Worm (Caenorhabditis elegans): Measurements from ENCODE around the gene C03B1.7.
A peak's percentile ranks its signal among the peaks of the same experiment; 100 is the strongest.

Gene C03B1.7

ce11 chrX:6299641-6300240, 41.9 kb upstream of the C03B1.7 start, which contains the start of gene cest-16:
Gene cest-16 (plus strand): TSS chrX:6299942.
- peak; percentile 54 for TF ChIP-seq unc-55 (GFP tag; optimal IDR thresholded peaks at IDR 0.05)
- TF ChIP-seq pax-1 (tag; optimal IDR thresholded peaks at IDR 0.05) = no peak
- TF ChIP-seq dmd-4 (tag; optimal IDR thresholded peaks at IDR 0.05; ENCODE audit: borderline replicate concordance) = no peak
- no peak for TF ChIP-seq ceh-6 (GFP tag; optimal IDR thresholded peaks at IDR 0.05)

DNA sequence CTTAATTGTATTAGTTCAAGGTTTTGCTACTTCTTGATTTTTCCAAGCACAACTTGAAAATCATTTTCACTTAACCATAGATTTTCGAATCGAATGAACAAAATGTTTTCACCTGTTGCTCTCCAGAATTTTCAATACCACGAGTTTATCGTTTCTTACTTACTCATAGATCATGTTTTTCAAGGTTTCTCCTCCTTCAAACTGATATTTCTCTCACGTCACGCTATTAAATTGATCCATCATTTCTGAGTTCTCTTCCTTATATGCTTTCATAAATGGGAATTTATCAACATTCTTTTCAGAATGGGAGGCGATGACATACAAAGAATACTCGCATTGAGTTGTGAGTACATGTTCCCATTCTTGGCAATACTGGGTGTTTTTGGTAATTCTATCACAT, 30.2 kb upstream of the C03B1.7 start, which contains the start of gene npr-38:
TSS of gene npr-38 (plus strand) at position 301 of the 400 bp plus-strand sequence.
- TF ChIP-seq T23F11.4 (GFP tag; optimal IDR thresholded peaks at IDR 0.05) = no peak
- no peak for TF ChIP-seq hlh-15 (tag; optimal IDR thresholded peaks at IDR 0.05)
- no peak for TF ChIP-seq gmeb-2 (tag; optimal IDR thresholded peaks at IDR 0.05)
- no peak for TF ChIP-seq ceh-14 (tag; optimal IDR thresholded peaks at IDR 0.05)
- no peak for TF ChIP-seq syd-9 (tag; optimal IDR thresholded peaks at IDR 0.05)
- TF ChIP-seq mec-3 (tag; optimal IDR thresholded peaks at IDR 0.05; ENCODE audit: borderline replicate concordance) = no peak
- TF ChIP-seq zip-5 (tag; optimal IDR thresholded peaks at IDR 0.05) = no peak
- TF ChIP-seq lin-11 (tag; optimal IDR thresholded peaks at IDR 0.05) = no peak
- no peak for TF ChIP-seq C38D4.7 (GFP tag; optimal IDR thresholded peaks at IDR 0.05)
- no peak for TF ChIP-seq ceh-31 (tag; optimal IDR thresholded peaks at IDR 0.05)
- no peak for TF ChIP-seq K02D7.2 (tag; optimal IDR thresholded peaks at IDR 0.05)
- TF ChIP-seq C08G9.2 (tag; optimal IDR thresholded peaks at IDR 0.05) = no peak
- TF ChIP-seq elt-4 (tag; optimal IDR thresholded peaks at IDR 0.05) = no peak
- TF ChIP-seq unc-3 (GFP tag; conservative IDR thresholded peaks at IDR 0.05) = no peak
- TF ChIP-seq unc-3 (tag; optimal IDR thresholded peaks at IDR 0.05) = no peak
- TF ChIP-seq nhr-232 (tag; optimal IDR thresholded peaks at IDR 0.05) = no peak
- no peak for TF ChIP-seq npax-4 (tag; optimal IDR thresholded peaks at IDR 0.05)

DNA sequence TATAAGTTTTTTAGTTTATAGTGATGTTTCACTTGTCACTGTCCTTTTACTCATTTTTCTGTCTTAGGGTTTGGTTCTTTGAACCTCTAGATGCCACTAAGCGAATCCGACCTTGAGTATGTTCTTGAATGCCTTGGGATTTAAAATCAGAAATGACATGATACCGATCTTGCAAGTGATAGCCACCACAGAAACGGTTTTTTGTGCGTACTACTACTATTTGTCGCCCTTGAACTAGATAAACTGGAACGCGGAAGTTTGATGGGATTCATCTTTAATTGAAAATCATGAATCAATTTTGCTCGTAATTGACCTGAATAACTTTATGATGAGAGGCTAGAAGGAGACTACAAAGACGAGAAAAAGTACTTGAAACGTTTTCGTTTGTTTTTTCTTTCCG, 22.8 kb upstream of the C03B1.7 start:
- TF ChIP-seq odd-2 (tag; optimal IDR thresholded peaks at IDR 0.05) = no peak
- TF ChIP-seq ceh-45 (GFP tag; IDR thresholded peaks at IDR 0.05) = no peak
- no peak for TF ChIP-seq ceh-22 (tag; optimal IDR thresholded peaks at IDR 0.05)
- no peak for TF ChIP-seq F13H6.1 (tag; optimal IDR thresholded peaks at IDR 0.05)
- no peak for TF ChIP-seq pat-9 (tag; optimal IDR thresholded peaks at IDR 0.05)
- TF ChIP-seq pqm-1 (tag; optimal IDR thresholded peaks at IDR 0.05) = no peak
- no peak for TF ChIP-seq hlh-6 (tag; optimal IDR thresholded peaks at IDR 0.05)
- no peak for TF ChIP-seq elt-4 (tag; optimal IDR thresholded peaks at IDR 0.05)
- no peak for TF ChIP-seq lin-11 (tag; optimal IDR thresholded peaks at IDR 0.05)
- TF ChIP-seq ceh-31 (tag; optimal IDR thresholded peaks at IDR 0.05) = no peak
- no peak for TF ChIP-seq ref-2 (tag; optimal IDR thresholded peaks at IDR 0.05)
- no peak for TF ChIP-seq fkh-10 (GFP tag; optimal IDR thresholded peaks at IDR 0.05)

DNA sequence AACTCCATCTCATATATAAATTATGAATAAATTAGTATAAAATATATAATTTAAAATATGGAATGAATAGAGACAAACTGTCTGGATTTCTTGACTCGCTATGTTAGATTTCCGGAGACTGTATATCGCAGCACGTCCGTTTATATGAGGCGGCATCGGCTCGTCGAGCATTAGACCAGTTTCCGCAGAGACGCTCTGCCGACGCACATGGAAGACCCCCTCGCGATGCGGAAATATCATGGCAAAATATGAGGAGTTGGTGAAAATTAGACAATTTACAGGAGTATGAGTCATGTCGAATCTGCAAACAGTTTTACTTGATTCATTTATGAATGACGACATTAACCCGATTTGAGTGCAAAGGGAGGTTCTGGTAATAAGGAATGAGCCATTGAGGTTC, 22.1 kb upstream of the C03B1.7 start, which contains the start of gene chtb-3:
TSS of gene chtb-3 (minus strand) at position 101 of the 400 bp plus-strand sequence.
- TF ChIP-seq sdc-2 (tag; optimal IDR thresholded peaks at IDR 0.05) (no peak), gmeb-2 (tag; optimal IDR thresholded peaks at IDR 0.05) (no peak), T23F11.4 (GFP tag; optimal IDR thresholded peaks at IDR 0.05) (no peak), sox-2 (GFP tag; IDR thresholded peaks at IDR 0.05) (no peak), dmd-4 (tag; optimal IDR thresholded peaks at IDR 0.05; ENCODE audit: borderline replicate concordance) (no peak), ceh-31 (tag; optimal IDR thresholded peaks at IDR 0.05) (no peak), C08G9.2 (tag; optimal IDR thresholded peaks at IDR 0.05) (no peak), ttx-3 (tag; optimal IDR thresholded peaks at IDR 0.05) (no peak), nhr-11 (tag; optimal IDR thresholded peaks at IDR 0.05) (no peak), hlh-6 (tag; optimal IDR thresholded peaks at IDR 0.05) (no peak), odd-2 (tag; optimal IDR thresholded peaks at IDR 0.05) (no peak), ceh-19 (GFP tag; optimal IDR thresholded peaks at IDR 0.05) (no peak), unc-86 (tag; optimal IDR thresholded peaks at IDR 0.05) (no peak), nhr-232 (tag; optimal IDR thresholded peaks at IDR 0.05) (no peak), ref-2 (tag; optimal IDR thresholded peaks at IDR 0.05) (no peak)
